1 fruit fly cellular context compared by ENCODE assay signal in the genomic region with DNA sequence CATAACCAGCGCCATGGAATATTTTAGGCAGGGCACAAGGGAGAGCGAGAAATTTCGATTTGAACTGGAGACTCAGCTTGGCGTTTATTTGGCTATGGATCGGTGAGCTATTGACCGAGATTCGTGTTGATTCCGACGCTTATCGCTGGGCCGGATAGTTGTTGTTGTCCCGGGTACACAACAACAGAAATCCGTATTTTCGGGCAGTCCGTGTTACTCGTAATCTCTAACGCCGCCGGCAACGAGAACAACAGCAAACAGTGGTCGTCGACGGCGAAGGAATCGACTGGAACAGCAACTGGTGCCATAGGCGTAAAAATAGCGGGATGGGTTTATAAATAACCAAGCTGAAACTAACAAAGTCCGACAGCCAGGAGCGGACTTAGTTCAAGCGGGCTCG.
TF ChIP-seq lines count a peak whose summit lies in the region.

No protein-coding gene starts in this region.

TF ChIP-seq in whole organism, embryonic, 481 proteins besides CTCF, POLR2A, EP300 and RAD21 (continued from another document):
- TF ChIP-seq shn (GFP tag; optimal IDR thresholded peaks at IDR 0.05; lab: Kevin White, UChicago) (no peak), dpn (GFP tag; optimal IDR thresholded peaks at IDR 0.05; lab: Kevin White, UChicago) (no peak), MTF-1 (GFP tag; optimal IDR thresholded peaks at IDR 0.05; lab: Kevin White, UChicago; ENCODE audit: borderline replicate concordance) (no peak), CG34376 (GFP tag; optimal IDR thresholded peaks at IDR 0.05; lab: Kevin White, UChicago) (no peak), gfzf (GFP tag; optimal IDR thresholded peaks at IDR 0.05; lab: Kevin White, UChicago) (no peak), sr (GFP tag; IDR thresholded peaks at IDR 0.05; lab: Robert Waterston, UW) (no peak), az2 (GFP tag; optimal IDR thresholded peaks at IDR 0.05; lab: Kevin White, UChicago) (no peak), CG2875 (GFP tag; optimal IDR thresholded peaks at IDR 0.05; lab: Kevin White, UChicago) (peak; percentile 8), peb (GFP tag; IDR thresholded peaks at IDR 0.05; lab: Robert Waterston, UW) (no peak), Side (GFP tag; optimal IDR thresholded peaks at IDR 0.05; lab: Kevin White, UChicago) (no peak), ATbp (GFP tag; optimal IDR thresholded peaks at IDR 0.05; lab: Kevin White, UChicago) (peak; percentile 59), ind (GFP tag; optimal IDR thresholded peaks at IDR 0.05; lab: Kevin White, UChicago) (no peak), kni (GFP tag; optimal IDR thresholded peaks at IDR 0.05; lab: Kevin White, UChicago) (peak; percentile 20), lbe (GFP tag; optimal IDR thresholded peaks at IDR 0.05; lab: Kevin White, UChicago) (no peak), CG10274 (GFP tag; optimal IDR thresholded peaks at IDR 0.05; lab: Kevin White, UChicago) (no peak), her (GFP tag; optimal IDR thresholded peaks at IDR 0.05; lab: Kevin White, UChicago) (no peak), Atf3 (GFP tag; optimal IDR thresholded peaks at IDR 0.05; lab: Kevin White, UChicago) (no peak), h (optimal IDR thresholded peaks at IDR 0.05; lab: Kevin White, UChicago) (no peak), CG8478 (optimal IDR thresholded peaks at IDR 0.05; lab: Kevin White, UChicago) (no peak), CG7745 (tag; optimal IDR thresholded peaks at IDR 0.05; lab: Kevin White, UChicago) (no peak), CG11696 (GFP tag; IDR thresholded peaks at IDR 0.05; lab: Robert Waterston, UW) (no peak), CG16863 (GFP tag; optimal IDR thresholded peaks at IDR 0.05; lab: Kevin White, UChicago) (no peak), Eip74EF (GFP tag; optimal IDR thresholded peaks at IDR 0.05; lab: Kevin White, UChicago) (no peak), NK7.1 (GFP tag; optimal IDR thresholded peaks at IDR 0.05; lab: Kevin White, UChicago) (no peak), CG11723 (GFP tag; optimal IDR thresholded peaks at IDR 0.05; lab: Kevin White, UChicago) (no peak), CG15514 (GFP tag; optimal IDR thresholded peaks at IDR 0.05; lab: Kevin White, UChicago) (no peak), otp (GFP tag; IDR thresholded peaks at IDR 0.05; lab: Robert Waterston, UW) (0 out of 3 replicates have a peak, but pooled peaks have one; percentile 31), CG17568 (GFP tag; optimal IDR thresholded peaks at IDR 0.05; lab: Kevin White, UChicago) (no peak), Xrp1 (GFP tag; IDR thresholded peaks at IDR 0.05; lab: Robert Waterston, UW) (peak; percentile 50), Hr51 (GFP tag; optimal IDR thresholded peaks at IDR 0.05; lab: Kevin White, UChicago) (no peak), CG3407 (GFP tag; optimal IDR thresholded peaks at IDR 0.05; lab: Kevin White, UChicago) (peak; percentile 27), CG13123 (GFP tag; optimal IDR thresholded peaks at IDR 0.05; lab: Kevin White, UChicago) (no peak), CG4360 (GFP tag; IDR thresholded peaks at IDR 0.05; lab: Robert Waterston, UW) (peak; percentile 40; the same call in 1 of the 2 replicates), maf-S (GFP tag; optimal IDR thresholded peaks at IDR 0.05; lab: Kevin White, UChicago) (no peak), MBD-R2 (GFP tag; IDR thresholded peaks at IDR 0.05; lab: Robert Waterston, UW) (no peak), CG32767 (GFP tag; IDR thresholded peaks at IDR 0.05; lab: Robert Waterston, UW) (no peak), CG8924 (tag; optimal IDR thresholded peaks at IDR 0.05; lab: Kevin White, UChicago) (no peak), sna (GFP tag; IDR thresholded peaks at IDR 0.05; lab: Robert Waterston, UW; ENCODE audit: partially characterized antibody) (no peak), al (GFP tag; IDR thresholded peaks at IDR 0.05; lab: Robert Waterston, UW) (no peak), kay (GFP tag; optimal IDR thresholded peaks at IDR 0.05; lab: Kevin White, UChicago) (no peak), Hand (GFP tag; optimal IDR thresholded peaks at IDR 0.05; lab: Kevin White, UChicago) (no peak), croc (GFP tag; conservative IDR thresholded peaks at IDR 0.05; lab: Robert Waterston, UW) (no peak), Dip3 (GFP tag; optimal IDR thresholded peaks at IDR 0.05; lab: Kevin White, UChicago) (no peak), CG15696 (tag; optimal IDR thresholded peaks at IDR 0.05; lab: Kevin White, UChicago) (no peak), Doc2 (GFP tag; IDR thresholded peaks at IDR 0.05; lab: Robert Waterston, UW) (no peak), Mad (GFP tag; optimal IDR thresholded peaks at IDR 0.05; lab: Kevin White, UChicago) (no peak), B-H1 (GFP tag; IDR thresholded peaks at IDR 0.05; lab: Robert Waterston, UW) (no peak), CG7271 (tag; optimal IDR thresholded peaks at IDR 0.05; lab: Kevin White, UChicago) (no peak), Dad (GFP tag; optimal IDR thresholded peaks at IDR 0.05; lab: Kevin White, UChicago) (no peak), Sry-β (GFP tag; optimal IDR thresholded peaks at IDR 0.05; lab: Kevin White, UChicago) (no peak), ERR (GFP tag; optimal IDR thresholded peaks at IDR 0.05; lab: Kevin White, UChicago) (no peak), Fer1 (GFP tag; optimal IDR thresholded peaks at IDR 0.05; lab: Kevin White, UChicago) (no peak), zen (tag; optimal IDR thresholded peaks at IDR 0.05; lab: Kevin White, UChicago) (no peak), CG10565 (GFP tag; optimal IDR thresholded peaks at IDR 0.05; lab: Kevin White, UChicago) (no peak), Hr39 (optimal IDR thresholded peaks at IDR 0.05; lab: Kevin White, UChicago) (no peak), slbo (GFP tag; IDR thresholded peaks at IDR 0.05; lab: Robert Waterston, UW) (no peak), Bdp1 (GFP tag; optimal IDR thresholded peaks at IDR 0.05; lab: Kevin White, UChicago) (no peak), CG33213 (GFP tag; optimal IDR thresholded peaks at IDR 0.05; lab: Kevin White, UChicago) (no peak), Hey (tag; optimal IDR thresholded peaks at IDR 0.05; lab: Kevin White, UChicago) (no peak), br (optimal IDR thresholded peaks at IDR 0.05; lab: Kevin White, UChicago) (no peak), jigr1 (GFP tag; IDR thresholded peaks at IDR 0.05; lab: Robert Waterston, UW) (no peak), CG8388 (GFP tag; optimal IDR thresholded peaks at IDR 0.05; lab: Kevin White, UChicago) (no peak), gsb-n (tag; optimal IDR thresholded peaks at IDR 0.05; lab: Kevin White, UChicago) (no peak), E2f1 (GFP tag; IDR thresholded peaks at IDR 0.05; lab: Robert Waterston, UW) (no peak), ab (GFP tag; optimal IDR thresholded peaks at IDR 0.05; lab: Kevin White, UChicago) (no peak), Optix (GFP tag; IDR thresholded peaks at IDR 0.05; lab: Robert Waterston, UW) (no peak), CG12769 (tag; optimal IDR thresholded peaks at IDR 0.05; lab: Kevin White, UChicago) (no peak), chinmo (GFP tag; IDR thresholded peaks at IDR 0.05; lab: Robert Waterston, UW; ENCODE audit: partially characterized antibody) (no peak), ci (GFP tag; IDR thresholded peaks at IDR 0.05; lab: Robert Waterston, UW) (peak; percentile 72; the same call in 2 of the 3 replicates), HLHmδ (GFP tag; optimal IDR thresholded peaks at IDR 0.05; lab: Kevin White, UChicago) (peak; percentile 2), Vsx1 (GFP tag; optimal IDR thresholded peaks at IDR 0.05; lab: Kevin White, UChicago) (no peak), nom (GFP tag; optimal IDR thresholded peaks at IDR 0.05; lab: Kevin White, UChicago) (no peak), CG2120 (GFP tag; optimal IDR thresholded peaks at IDR 0.05; lab: Kevin White, UChicago) (no peak)
